Worm (Caenorhabditis elegans) whole organism, young adult: ENCODE measurements around the gene srab-17.

ENCODE experiments used
- D2030.7 ChIP-seq: fragments of 200-800 bp; sonication (Bioruptor generic); IDR thresholded peaks from 2 replicates; pipeline ENCODE4 v1.3.6; 2022; ENCODE audit warnings: missing genetic modification reagents, missing genetic modification characterization, missing compliant biosample characterization
- F49E8.2 ChIP-seq: sonication (generic microtip); optimal IDR thresholded peaks from 3 replicates; lab custom pipeline; 2017; ENCODE audit warnings: missing genetic modification characterization, mild to moderate bottlenecking, missing compliant biosample characterization, antibody characterized with exemption, moderate library complexity; ENCODE audit not compliant: insufficient read depth
- F55B11.4 ChIP-seq: sonication (generic microtip); optimal IDR thresholded peaks from 2 replicates; lab custom pipeline; 2016; ENCODE audit warnings: missing compliant biosample characterization, missing genetic modification characterization, borderline replicate concordance; ENCODE audit not compliant: insufficient read depth
- bed-1 ChIP-seq: fragments of 200-800 bp; sonication (Bioruptor generic); IDR thresholded peaks from 2 replicates; pipeline ENCODE4 v1.3.6; 2022; ENCODE audit warnings: missing genetic modification reagents, missing genetic modification characterization, missing compliant biosample characterization
- dox-1 ChIP-seq: fragments of 200-800 bp; sonication (Bioruptor generic); IDR thresholded peaks from 2 replicates; pipeline ENCODE4 v1.3.6; 2022; ENCODE audit warnings: missing genetic modification reagents, missing genetic modification characterization, missing compliant biosample characterization
- dpl-1 ChIP-seq: fragments of 150-350 bp; optimal IDR thresholded peaks from 2 replicates; lab custom pipeline; 2014; ENCODE audit warnings: missing biosample characterization, missing genetic modification reagents, missing genetic modification characterization
- him-1 ChIP-seq: sonication (generic microtip); optimal IDR thresholded peaks from 2 replicates; lab custom pipeline; 2016; ENCODE audit warnings: missing genotype, missing genetic modification reagents, missing genetic modification characterization, missing compliant biosample characterization
- let-526 ChIP-seq: fragments of 200-800 bp; sonication (Bioruptor generic); IDR thresholded peaks from 2 replicates; pipeline ENCODE4 v1.3.6; 2022; ENCODE audit warnings: missing genetic modification reagents, missing genetic modification characterization, missing compliant biosample characterization
- pbrm-1 ChIP-seq: fragments of 200-800 bp; sonication (Bioruptor generic); IDR thresholded peaks from 2 replicates; pipeline ENCODE4 v1.3.6; 2022; ENCODE audit warnings: missing genetic modification reagents, missing genetic modification characterization, missing compliant biosample characterization
- snpc-4 ChIP-seq, 5 experiments: fragments of 150-350 bp in 1 of 5; sonication (generic microtip) in 4 of 5; optimal IDR thresholded peaks; 2 replicates each; lab custom pipeline; 2014 to 2018; ENCODE audit warnings: missing genetic modification characterization in 5 of 5, missing biosample characterization in 3 of 5, antibody characterized with exemption in 2 of 5, mild to moderate bottlenecking in 2 of 5, missing compliant biosample characterization in 2 of 5, missing genotype in 2 of 5, moderate library complexity in 2 of 5, missing genetic modification reagents in 1 of 5
- sptf-2 ChIP-seq: fragments of 200-800 bp; sonication (Bioruptor generic); optimal IDR thresholded peaks from 2 replicates; lab custom pipeline; 2018; ENCODE audit warnings: mild to moderate bottlenecking, missing genetic modification characterization, missing compliant biosample characterization
- tbx-9 ChIP-seq: sonication (generic microtip); optimal IDR thresholded peaks from 2 replicates; lab custom pipeline; 2016; ENCODE audit warnings: borderline replicate concordance, missing genetic modification characterization, inconsistent platforms, missing compliant biosample characterization
- unc-62 ChIP-seq: fragments of 150-350 bp; optimal IDR thresholded peaks from 2 replicates; lab custom pipeline; 2014; ENCODE audit warnings: missing biosample characterization, missing genetic modification reagents, missing genetic modification characterization
- zim-3 ChIP-seq: sonication (generic microtip); optimal IDR thresholded peaks from 2 replicates; lab custom pipeline; 2017; ENCODE audit warnings: mild to moderate bottlenecking, missing genetic modification characterization, moderate library complexity, missing compliant biosample characterization

ce11 chrV:9913863-9914262 is 45.7 kb upstream of the srab-17 start, which contains the start of gene fipr-10:
- no peak for TF ChIP-seq him-1 (tag; lab: Kevin White, UChicago)
- TF ChIP-seq zim-3 (tag; lab: Kevin White, UChicago) = no peak
- TF ChIP-seq F49E8.2 = no peak
- TF ChIP-seq dpl-1 (GFP tag; lab: Kevin White, UChicago) = no peak
- no peak for TF ChIP-seq pbrm-1 (GFP tag; lab: Robert Waterston, UW)
- no peak for TF ChIP-seq unc-62 (GFP tag; lab: Kevin White, UChicago)
- TF ChIP-seq D2030.7 (GFP tag; lab: Robert Waterston, UW) = no peak
- no peak for TF ChIP-seq snpc-4 (GFP tag; optimal IDR thresholded peaks at IDR 0.05; lab: Kevin White, UChicago)
- TF ChIP-seq snpc-4 (tag; optimal IDR thresholded peaks at IDR 0.05; lab: Kevin White, UChicago) = no peak
- TF ChIP-seq dox-1 = no peak
- TF ChIP-seq tbx-9 = no peak
- no peak for TF ChIP-seq bed-1
- TF ChIP-seq let-526 = no peak
- no peak for TF ChIP-seq F55B11.4 (tag; lab: Kevin White, UChicago)
- no peak for TF ChIP-seq sptf-2
